Fruit fly (Drosophila melanogaster): ENCODE data around the gene tal-2A.

The tal-2A gene

dm6 chr3R:13800430-13800848 is 12.5 kb upstream of the tal-2A start:
- TF ChIP-seq Myc (optimal IDR thresholded peaks at IDR 0.05): no peak
- no peak for TF ChIP-seq insv (optimal IDR thresholded peaks at IDR 0.05)
- TF ChIP-seq ttk (optimal IDR thresholded peaks at IDR 0.05): no peak
- TF ChIP-seq h (optimal IDR thresholded peaks at IDR 0.05): no peak
- no peak for TF ChIP-seq Sin3A (optimal IDR thresholded peaks at IDR 0.05)
- no peak for TF ChIP-seq psq (optimal IDR thresholded peaks at IDR 0.05)

- TF ChIP-seq Sin3A (optimal IDR thresholded peaks at IDR 0.05) (no peak), Myc (optimal IDR thresholded peaks at IDR 0.05) (no peak), insv (optimal IDR thresholded peaks at IDR 0.05) (no peak), ttk (optimal IDR thresholded peaks at IDR 0.05) (no peak), h (optimal IDR thresholded peaks at IDR 0.05) (no peak), psq (optimal IDR thresholded peaks at IDR 0.05) (no peak)
Measured at dm6 chr3R:13801184-13802056, 11.5 kb upstream of the tal-2A start.

dm6 chr3R:13802057-13802817 is 10.7 kb upstream of the tal-2A start:
- no peak for TF ChIP-seq Sin3A (optimal IDR thresholded peaks at IDR 0.05)
- no peak for TF ChIP-seq psq (optimal IDR thresholded peaks at IDR 0.05)
- TF ChIP-seq h (optimal IDR thresholded peaks at IDR 0.05): no peak
- TF ChIP-seq Myc (optimal IDR thresholded peaks at IDR 0.05): no peak
- TF ChIP-seq insv (optimal IDR thresholded peaks at IDR 0.05): no peak
- no peak for TF ChIP-seq ttk (optimal IDR thresholded peaks at IDR 0.05)

- no peak for TF ChIP-seq ttk (optimal IDR thresholded peaks at IDR 0.05)
- no peak for TF ChIP-seq psq (optimal IDR thresholded peaks at IDR 0.05)
- no peak for TF ChIP-seq Myc (optimal IDR thresholded peaks at IDR 0.05)
Measured at dm6 chr3R:13803185-13803887, 9.6 kb upstream of the tal-2A start.

dm6 chr3R:13803892-13804710 is 8.8 kb upstream of the tal-2A start:
- TF ChIP-seq insv (optimal IDR thresholded peaks at IDR 0.05): no peak

- no peak for TF ChIP-seq Myc (optimal IDR thresholded peaks at IDR 0.05)
- no peak for TF ChIP-seq h (optimal IDR thresholded peaks at IDR 0.05)
- TF ChIP-seq insv (optimal IDR thresholded peaks at IDR 0.05): no peak
- TF ChIP-seq Sin3A (optimal IDR thresholded peaks at IDR 0.05): no peak
- TF ChIP-seq psq (optimal IDR thresholded peaks at IDR 0.05): no peak
- no peak for TF ChIP-seq ttk (optimal IDR thresholded peaks at IDR 0.05)
Measured at dm6 chr3R:13804971-13805603, 7.8 kb upstream of the tal-2A start.

- no peak for TF ChIP-seq ttk (optimal IDR thresholded peaks at IDR 0.05)
- no peak for TF ChIP-seq h (optimal IDR thresholded peaks at IDR 0.05)
- no peak for TF ChIP-seq insv (optimal IDR thresholded peaks at IDR 0.05)
- no peak for TF ChIP-seq psq (optimal IDR thresholded peaks at IDR 0.05)
- TF ChIP-seq Myc (optimal IDR thresholded peaks at IDR 0.05): no peak
- no peak for TF ChIP-seq Sin3A (optimal IDR thresholded peaks at IDR 0.05)
Measured at dm6 chr3R:13806032-13806709, 6.7 kb upstream of the tal-2A start.

dm6 chr3R:13806710-13807093 is 6.2 kb upstream of the tal-2A start:
- TF ChIP-seq insv (optimal IDR thresholded peaks at IDR 0.05) (no peak), psq (optimal IDR thresholded peaks at IDR 0.05) (no peak), Myc (optimal IDR thresholded peaks at IDR 0.05) (no peak), h (optimal IDR thresholded peaks at IDR 0.05) (no peak), Sin3A (optimal IDR thresholded peaks at IDR 0.05) (no peak), ttk (optimal IDR thresholded peaks at IDR 0.05) (no peak)

dm6 chr3R:13807330-13807729 is 5.6 kb upstream of the tal-2A start:
- TF ChIP-seq insv (optimal IDR thresholded peaks at IDR 0.05): no peak
- no peak for TF ChIP-seq h (optimal IDR thresholded peaks at IDR 0.05)

dm6 chr3R:13807906-13808305 is 5.0 kb upstream of the tal-2A start:
- no peak for TF ChIP-seq ttk (optimal IDR thresholded peaks at IDR 0.05)
- TF ChIP-seq insv (optimal IDR thresholded peaks at IDR 0.05): no peak
- no peak for TF ChIP-seq Sin3A (optimal IDR thresholded peaks at IDR 0.05)
- TF ChIP-seq Myc (optimal IDR thresholded peaks at IDR 0.05): no peak
- no peak for TF ChIP-seq h (optimal IDR thresholded peaks at IDR 0.05)
- TF ChIP-seq psq (optimal IDR thresholded peaks at IDR 0.05): no peak

- TF ChIP-seq Sin3A (optimal IDR thresholded peaks at IDR 0.05) (no peak), h (optimal IDR thresholded peaks at IDR 0.05) (no peak), insv (optimal IDR thresholded peaks at IDR 0.05) (no peak), psq (optimal IDR thresholded peaks at IDR 0.05) (no peak), Myc (optimal IDR thresholded peaks at IDR 0.05) (no peak), ttk (optimal IDR thresholded peaks at IDR 0.05) (no peak)
Measured at dm6 chr3R:13809261-13809660, 3.6 kb upstream of the tal-2A start.
